Fruit fly (Drosophila melanogaster) whole organism, embryonic: ENCODE data around the gene Ubc7.

Experiments
- BtbVII ChIP-seq: fragments of 200-800 bp; sonication (Bioruptor generic); optimal IDR thresholded peaks from 3 replicates; lab custom pipeline; 2017; ENCODE audit warnings: missing biosample characterization, mild to moderate bottlenecking, missing genetic modification characterization
- CG12155 ChIP-seq: fragments of 200-800 bp; sonication (Bioruptor generic); optimal IDR thresholded peaks from 3 replicates; lab custom pipeline; 2016; ENCODE audit warnings: missing biosample characterization, missing genetic modification characterization
- CG12236 ChIP-seq: fragments of 200-800 bp; sonication (Bioruptor generic); optimal IDR thresholded peaks from 2 replicates; lab custom pipeline; 2016; ENCODE audit warnings: missing biosample characterization, missing genetic modification characterization
- CG12659 ChIP-seq: fragments of 200-800 bp; sonication (Bioruptor generic); optimal IDR thresholded peaks from 3 replicates; lab custom pipeline; 2017; ENCODE audit warnings: mild to moderate bottlenecking, missing biosample characterization, missing genetic modification reagents, missing genetic modification characterization
- CG12942 ChIP-seq: fragments of 200-800 bp; sonication (Bioruptor generic); optimal IDR thresholded peaks from 3 replicates; lab custom pipeline; 2016; ENCODE audit warnings: missing biosample characterization, missing genetic modification characterization
- CG13424 ChIP-seq: fragments of 200-800 bp; sonication (Bioruptor generic); optimal IDR thresholded peaks from 2 replicates; lab custom pipeline; 2019; ENCODE audit warnings: missing biosample characterization, mild to moderate bottlenecking, missing genetic modification characterization, moderate library complexity
- CG14014 ChIP-seq: fragments of 200-800 bp; sonication (Bioruptor generic); IDR thresholded peaks from 2 replicates; pipeline ENCODE4 v1.3.6; 2022; ENCODE audit warnings: missing biosample characterization, missing genetic modification characterization
- CG15269 ChIP-seq: fragments of 200-800 bp; sonication (Bioruptor generic); optimal IDR thresholded peaks from 2 replicates; lab custom pipeline; 2018; ENCODE audit warnings: missing biosample characterization, mild to moderate bottlenecking, missing genetic modification characterization, moderate library complexity
- CG15601 ChIP-seq: fragments of 200-800 bp; sonication (Bioruptor generic); optimal IDR thresholded peaks from 3 replicates; lab custom pipeline; 2019; ENCODE audit warnings: missing biosample characterization, mild to moderate bottlenecking, missing genetic modification characterization, moderate library complexity
- CG17361 ChIP-seq: fragments of 200-800 bp; sonication (Bioruptor generic); IDR thresholded peaks from 3 replicates; pipeline ENCODE4 v1.3.6; 2022; ENCODE audit warnings: missing biosample characterization, missing genetic modification characterization
- CG18262 ChIP-seq: fragments of 200-800 bp; optimal IDR thresholded peaks from 3 replicates; lab custom pipeline; 2019; ENCODE audit warnings: missing biosample characterization, mild to moderate bottlenecking, missing genetic modification characterization, moderate library complexity
- CG18619 ChIP-seq: fragments of 200-800 bp; sonication (Bioruptor generic); optimal IDR thresholded peaks from 3 replicates; lab custom pipeline; 2017; ENCODE audit warnings: missing biosample characterization, mild to moderate bottlenecking, missing genetic modification characterization
- CG2116 ChIP-seq: fragments of 200-800 bp; sonication (Bioruptor generic); optimal IDR thresholded peaks from 3 replicates; lab custom pipeline; 2018; ENCODE audit warnings: missing biosample characterization, mild to moderate bottlenecking, missing genetic modification characterization
- CG2120 ChIP-seq: fragments of 200-800 bp; sonication (Bioruptor generic); optimal IDR thresholded peaks from 3 replicates; lab custom pipeline; 2016; ENCODE audit warnings: missing biosample characterization, missing genetic modification characterization
- CG2712 ChIP-seq: fragments of 200-800 bp; optimal IDR thresholded peaks from 3 replicates; lab custom pipeline; 2019; ENCODE audit warnings: missing biosample characterization, mild to moderate bottlenecking, missing genetic modification characterization, moderate library complexity
- CG30403 ChIP-seq: fragments of 200-800 bp; sonication (Bioruptor generic); optimal IDR thresholded peaks from 3 replicates; lab custom pipeline; 2016; ENCODE audit warnings: missing biosample characterization, missing genetic modification characterization
- CG4282 ChIP-seq: fragments of 200-800 bp; sonication (Bioruptor generic); optimal IDR thresholded peaks from 2 replicates; lab custom pipeline; 2016; ENCODE audit warnings: missing biosample characterization, missing genetic modification characterization
- CG5180 ChIP-seq: fragments of 200-800 bp; sonication (Bioruptor generic); optimal IDR thresholded peaks from 3 replicates; lab custom pipeline; 2017; ENCODE audit warnings: missing biosample characterization, missing genetic modification characterization, mild to moderate bottlenecking, moderate library complexity, missing genetic modification reagents
- CG6813 ChIP-seq: fragments of 200-800 bp; sonication (Bioruptor generic); optimal IDR thresholded peaks from 2 replicates; lab custom pipeline; 2017; ENCODE audit warnings: missing biosample characterization, missing genetic modification characterization, mild to moderate bottlenecking, moderate library complexity, missing genetic modification reagents
- CG7839 ChIP-seq: fragments of 200-800 bp; sonication (Bioruptor generic); optimal IDR thresholded peaks from 3 replicates; lab custom pipeline; 2018; ENCODE audit warnings: missing biosample characterization, mild to moderate bottlenecking, missing genetic modification characterization, moderate library complexity
- CG9215 ChIP-seq: fragments of 200-800 bp; sonication (Bioruptor generic); IDR thresholded peaks from 2 replicates; pipeline ENCODE4 v1.3.6; 2022; ENCODE audit warnings: missing biosample characterization, missing genetic modification characterization
- CG9727 ChIP-seq: fragments of 200-800 bp; sonication (Bioruptor generic); optimal IDR thresholded peaks from 3 replicates; lab custom pipeline; 2017; ENCODE audit warnings: missing biosample characterization, mild to moderate bottlenecking, missing genetic modification characterization
- CG9797 ChIP-seq: fragments of 200-800 bp; sonication (Bioruptor generic); optimal IDR thresholded peaks from 3 replicates; lab custom pipeline; 2018; ENCODE audit warnings: missing biosample characterization, mild to moderate bottlenecking, missing genetic modification characterization
- CG9932 ChIP-seq: fragments of 200-800 bp; sonication (Bioruptor generic); IDR thresholded peaks from 2 replicates; pipeline ENCODE4 v1.3.6; 2022; ENCODE audit warnings: missing biosample characterization, missing genetic modification characterization
- D19B ChIP-seq: fragments of 200-800 bp; sonication (Bioruptor generic); optimal IDR thresholded peaks from 2 replicates; lab custom pipeline; 2017; ENCODE audit warnings: missing biosample characterization, mild to moderate bottlenecking, missing genetic modification characterization
- Fer1 ChIP-seq: fragments of 200-800 bp; sonication (Bioruptor generic); optimal IDR thresholded peaks from 2 replicates; lab custom pipeline; 2017; ENCODE audit warnings: missing biosample characterization, mild to moderate bottlenecking, missing genetic modification characterization
- Gug ChIP-seq: fragments of 200-800 bp; sonication (Bioruptor generic); IDR thresholded peaks from 4 replicates; pipeline ENCODE4 v1.3.6; 2022; ENCODE audit warnings: missing biosample characterization, missing genetic modification characterization
- HHEX ChIP-seq: fragments of 200-800 bp; sonication (Bioruptor generic); optimal IDR thresholded peaks from 3 replicates; lab custom pipeline; 2017; ENCODE audit warnings: missing biosample characterization, mild to moderate bottlenecking, missing genetic modification characterization, missing genetic modification reagents
- Hmr ChIP-seq: fragments of 200-800 bp; sonication (Bioruptor generic); optimal IDR thresholded peaks from 3 replicates; lab custom pipeline; 2017; ENCODE audit warnings: mild to moderate bottlenecking, missing biosample characterization, missing genetic modification reagents, missing genetic modification characterization
- Hsf ChIP-seq: fragments of 200-800 bp; sonication (Bioruptor generic); optimal IDR thresholded peaks from 3 replicates; lab custom pipeline; 2016; ENCODE audit warnings: missing biosample characterization, missing genetic modification characterization
- Nf-YA ChIP-seq: fragments of 200-800 bp; sonication (Bioruptor generic); IDR thresholded peaks from 2 replicates; pipeline ENCODE4 v1.3.6; 2022; ENCODE audit warnings: missing biosample characterization, missing genetic modification characterization
- PHDP ChIP-seq: fragments of 200-800 bp; sonication (Bioruptor generic); optimal IDR thresholded peaks from 3 replicates; lab custom pipeline; 2018; ENCODE audit warnings: missing biosample characterization, mild to moderate bottlenecking, missing genetic modification characterization, moderate library complexity
- Rfx ChIP-seq: fragments of 200-800 bp; sonication (Bioruptor generic); IDR thresholded peaks from 2 replicates; pipeline ENCODE4 v1.3.6; 2022; ENCODE audit warnings: missing biosample characterization, missing genetic modification characterization
- Sox100B ChIP-seq: fragments of 200-800 bp; sonication (Bioruptor generic); optimal IDR thresholded peaks from 3 replicates; lab custom pipeline; 2018; ENCODE audit warnings: missing biosample characterization, mild to moderate bottlenecking, missing genetic modification characterization
- Xrp1 ChIP-seq: fragments of 200-800 bp; sonication (Bioruptor generic); IDR thresholded peaks from 2 replicates; pipeline ENCODE4 v1.3.6; 2022; ENCODE audit warnings: missing biosample characterization, missing genetic modification characterization
- ac ChIP-seq: fragments of 200-800 bp; sonication (Bioruptor generic); optimal IDR thresholded peaks from 3 replicates; lab custom pipeline; 2017; ENCODE audit warnings: missing biosample characterization, mild to moderate bottlenecking, missing genetic modification characterization
- ap ChIP-seq: fragments of 200-800 bp; sonication (Bioruptor generic); IDR thresholded peaks from 2 replicates; pipeline ENCODE4 v1.3.6; 2022; ENCODE audit warnings: missing biosample characterization, missing genetic modification characterization
- az2 ChIP-seq: fragments of 200-800 bp; sonication (Bioruptor generic); optimal IDR thresholded peaks from 3 replicates; lab custom pipeline; 2016; ENCODE audit warnings: missing biosample characterization, missing genetic modification characterization
- caup ChIP-seq: fragments of 200-800 bp; sonication (Bioruptor generic); optimal IDR thresholded peaks from 3 replicates; lab custom pipeline; 2017; ENCODE audit warnings: missing biosample characterization, mild to moderate bottlenecking, missing genetic modification characterization, moderate library complexity; ENCODE audit not compliant: severe bottlenecking
- dimm ChIP-seq: fragments of 200-800 bp; sonication (Bioruptor generic); IDR thresholded peaks from 2 replicates; pipeline ENCODE4 v1.3.6; 2022; ENCODE audit warnings: missing biosample characterization, missing genetic modification characterization
- dm ChIP-seq: fragments of 200-800 bp; sonication (Bioruptor generic); optimal IDR thresholded peaks from 3 replicates; lab custom pipeline; 2016; ENCODE audit warnings: missing biosample characterization, missing genetic modification characterization
- esg ChIP-seq: fragments of 200-800 bp; sonication (Bioruptor generic); conservative IDR thresholded peaks from 2 replicates; pipeline ENCODE4 v1.3.6; 2022; ENCODE audit warnings: missing biosample characterization, missing genetic modification characterization
- grau ChIP-seq: fragments of 200-800 bp; optimal IDR thresholded peaks from 3 replicates; lab custom pipeline; 2019; ENCODE audit warnings: missing biosample characterization, mild to moderate bottlenecking, missing genetic modification characterization, moderate library complexity
- hkb ChIP-seq, 2 experiments: fragments of 200-800 bp in 1 of 2; fragments of >200 bp in 1 of 2; sonication (Bioruptor generic) in 1 of 2; IDR thresholded peaks in 1 of 2; optimal IDR thresholded peaks in 1 of 2; 2 replicates each; pipeline versions ENCODE4 v1.3.6 to Lab custom; 2017 to 2022; ENCODE audit warnings: missing biosample characterization in 1 of 2, missing genetic modification characterization in 1 of 2
- ken ChIP-seq: fragments of 200-800 bp; sonication (Bioruptor generic); IDR thresholded peaks from 3 replicates; pipeline ENCODE4 v1.3.6; 2022; ENCODE audit warnings: missing biosample characterization, missing genetic modification characterization
- lilli ChIP-seq: fragments of 200-800 bp; sonication (Bioruptor generic); optimal IDR thresholded peaks from 3 replicates; lab custom pipeline; 2016; ENCODE audit warnings: missing biosample characterization, missing genetic modification characterization
- scrt ChIP-seq: fragments of 200-800 bp; sonication (Bioruptor generic); optimal IDR thresholded peaks from 2 replicates; lab custom pipeline; 2018; ENCODE audit warnings: missing biosample characterization, mild to moderate bottlenecking, missing genetic modification characterization, moderate library complexity
- sima ChIP-seq: fragments of 200-800 bp; sonication (Bioruptor generic); optimal IDR thresholded peaks from 2 replicates; lab custom pipeline; 2016; ENCODE audit warnings: missing biosample characterization, missing genetic modification characterization
- unpg ChIP-seq: fragments of 200-800 bp; sonication (Bioruptor generic); optimal IDR thresholded peaks from 3 replicates; lab custom pipeline; 2018; ENCODE audit warnings: missing biosample characterization, mild to moderate bottlenecking, missing genetic modification characterization, moderate library complexity
- vvl ChIP-seq: fragments of 200-800 bp; sonication (Bioruptor generic); IDR thresholded peaks from 2 replicates; pipeline ENCODE4 v1.3.6; 2022; ENCODE audit warnings: missing biosample characterization, missing genetic modification characterization

Ubc7 gene

DNA sequence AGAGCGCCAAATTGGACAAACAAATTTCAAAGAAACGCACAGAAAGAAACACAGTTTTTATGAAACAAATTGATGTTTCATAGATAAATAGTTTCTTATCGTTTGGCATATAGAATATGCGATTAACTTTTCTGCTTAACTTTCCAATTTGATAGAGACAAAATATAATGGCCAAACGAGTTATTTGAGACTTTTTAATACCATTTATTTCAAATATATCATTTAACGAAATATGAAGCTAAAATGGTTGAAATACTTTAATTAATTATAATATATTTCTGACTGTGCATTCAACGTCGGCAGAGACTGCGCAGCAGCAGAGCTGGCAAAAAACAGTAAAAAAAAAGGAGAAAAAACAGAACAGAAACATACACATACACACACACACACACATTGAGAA, 7.9 kb upstream of the Ubc7 start (continued):
- TF ChIP-seq CG9215 (GFP tag; lab: Robert Waterston, UW) (no peak), CG9932 (peak; percentile 36; the same call in 1 of the 2 replicates), Sox100B (GFP tag; lab: Kevin White, UChicago) (peak; percentile 17), esg (GFP tag; lab: Robert Waterston, UW) (no peak), CG9797 (GFP tag; lab: Kevin White, UChicago) (no peak), CG15269 (tag; lab: Kevin White, UChicago) (peak; percentile 43), Hmr (GFP tag; lab: Kevin White, UChicago) (peak; percentile 49), caup (peak; percentile 5), CG15601 (tag; lab: Kevin White, UChicago) (no peak), Hsf (peak; percentile 2), ap (no peak), Xrp1 (GFP tag; lab: Robert Waterston, UW) (no peak), CG17361 (GFP tag; lab: Robert Waterston, UW) (0 out of 3 replicates have a peak, but pooled peaks have one; percentile 35), CG5180 (GFP tag; lab: Kevin White, UChicago) (no peak), CG14014 (GFP tag; lab: Robert Waterston, UW) (no peak), lilli (GFP tag; lab: Kevin White, UChicago) (peak; percentile 12), CG13424 (tag; lab: Kevin White, UChicago) (peak; percentile 25), sima (no peak), vvl (GFP tag; lab: Robert Waterston, UW) (0 out of 2 replicates have a peak, but pooled peaks have one; percentile 13), PHDP (peak; percentile 6), Rfx (GFP tag; lab: Robert Waterston, UW) (0 out of 2 replicates have a peak, but pooled peaks have one; percentile 5), BtbVII (GFP tag; lab: Kevin White, UChicago) (peak; percentile 1), hkb (optimal IDR thresholded peaks at IDR 0.05; lab: Kevin White, UChicago) (no peak), hkb (GFP tag; IDR thresholded peaks at IDR 0.05; lab: Robert Waterston, UW) (peak; percentile 45), Gug (GFP tag; lab: Robert Waterston, UW) (no peak), CG30403 (GFP tag; lab: Kevin White, UChicago) (peak; percentile 21), dimm (GFP tag; lab: Robert Waterston, UW) (no peak), CG4282 (GFP tag; lab: Kevin White, UChicago) (no peak), CG18262 (peak; percentile 9), CG2712 (tag; lab: Kevin White, UChicago) (peak; percentile 5), CG12659 (GFP tag; lab: Kevin White, UChicago) (no peak), CG12236 (GFP tag; lab: Kevin White, UChicago) (no peak), CG7839 (tag; lab: Kevin White, UChicago) (peak; percentile 49), CG2116 (GFP tag; lab: Kevin White, UChicago) (no peak), scrt (GFP tag; lab: Kevin White, UChicago) (peak; percentile 11), dm (GFP tag; lab: Kevin White, UChicago) (no peak), CG12155 (GFP tag; lab: Kevin White, UChicago) (peak; percentile 0), CG2120 (GFP tag; lab: Kevin White, UChicago) (peak; percentile 43), Nf-YA (GFP tag; lab: Robert Waterston, UW) (no peak), az2 (GFP tag; lab: Kevin White, UChicago) (no peak), CG9727 (GFP tag; lab: Kevin White, UChicago) (peak; percentile 43), D19B (no peak), Fer1 (GFP tag; lab: Kevin White, UChicago) (peak; percentile 51), unpg (GFP tag; lab: Kevin White, UChicago) (peak; percentile 9), ac (GFP tag; lab: Kevin White, UChicago) (no peak), HHEX (GFP tag; lab: Kevin White, UChicago) (peak; percentile 7), ken (no peak), grau (peak; percentile 39), CG12942 (GFP tag; lab: Kevin White, UChicago) (no peak), CG6813 (GFP tag; lab: Kevin White, UChicago) (peak; percentile 23), CG18619 (peak; percentile 28)
